Worm (Caenorhabditis elegans) whole organism, L2 larva: Measurements from ENCODE around the gene tag-325.

Experiments used
- F13H6.1 ChIP-seq: sonication (generic microtip); optimal IDR thresholded peaks from 2 replicates; lab custom pipeline; 2016; ENCODE audit warnings: missing genetic modification characterization, missing compliant biosample characterization
- aly-2 ChIP-seq: fragments of 150-350 bp; optimal IDR thresholded peaks from 2 replicates; lab custom pipeline; 2014; ENCODE audit warnings: missing biosample characterization, missing genetic modification characterization
- ama-1 ChIP-seq: fragments of 150-350 bp; optimal IDR thresholded peaks from 2 replicates; lab custom pipeline; 2018; ENCODE audit warnings: inconsistent platforms
- blmp-1 ChIP-seq: sonication (generic microtip); optimal IDR thresholded peaks from 2 replicates; lab custom pipeline; 2017; ENCODE audit warnings: missing genetic modification characterization, mild to moderate bottlenecking, missing compliant biosample characterization, antibody characterized with exemption, moderate library complexity; ENCODE audit not compliant: insufficient read depth
- elt-1 ChIP-seq: fragments of 150-350 bp; optimal IDR thresholded peaks from 2 replicates; lab custom pipeline; 2014; ENCODE audit warnings: missing biosample characterization, missing genetic modification characterization
- mab-5 ChIP-seq: fragments of 150-350 bp; optimal IDR thresholded peaks from 2 replicates; lab custom pipeline; 2014; ENCODE audit warnings: missing biosample characterization, missing genetic modification characterization
- nhr-11 ChIP-seq: fragments of 150-350 bp; optimal IDR thresholded peaks from 2 replicates; lab custom pipeline; 2014; ENCODE audit warnings: missing biosample characterization, missing genetic modification characterization
- nhr-237 ChIP-seq: fragments of 150-350 bp; optimal IDR thresholded peaks from 2 replicates; lab custom pipeline; 2014; ENCODE audit warnings: missing biosample characterization, missing genetic modification characterization
- nhr-25 ChIP-seq: fragments of 150-350 bp; sonication (generic microtip); optimal IDR thresholded peaks from 3 replicates; lab custom pipeline; 2014; ENCODE audit warnings: missing biosample characterization, missing genetic modification characterization
- skn-1 ChIP-seq: sonication (generic microtip); optimal IDR thresholded peaks from 2 replicates; lab custom pipeline; 2017; ENCODE audit warnings: missing biosample characterization, missing genetic modification characterization
- snpc-4 ChIP-seq: fragments of 150-350 bp; optimal IDR thresholded peaks from 2 replicates; lab custom pipeline; 2014; ENCODE audit warnings: missing biosample characterization, missing genetic modification characterization
- unc-62 ChIP-seq: fragments of 150-350 bp; optimal IDR thresholded peaks from 2 replicates; lab custom pipeline; 2014; ENCODE audit warnings: missing biosample characterization, missing genetic modification reagents, missing genetic modification characterization

ce11 chrIII:4765474-4765873 lies 31.2 kb upstream of the tag-325 start, which contains the start of gene B0393.5:
- no peak for TF ChIP-seq F13H6.1 (tag; lab: Kevin White, UChicago)
- TF ChIP-seq blmp-1 (tag; lab: Kevin White, UChicago), result no peak
- no peak for TF ChIP-seq snpc-4 (tag; lab: Kevin White, UChicago)
- TF ChIP-seq nhr-11, result no peak
- TF ChIP-seq aly-2 (tag; lab: Kevin White, UChicago), result no peak
- TF ChIP-seq ama-1 (lab: Kevin White, UChicago), result no peak
- no peak for TF ChIP-seq nhr-25 (tag; lab: Kevin White, UChicago)
- no peak for TF ChIP-seq unc-62 (GFP tag; lab: Kevin White, UChicago)
- TF ChIP-seq nhr-237 (tag; lab: Kevin White, UChicago), result no peak
- no peak for TF ChIP-seq elt-1
- no peak for TF ChIP-seq skn-1 (tag; lab: Kevin White, UChicago)
- TF ChIP-seq mab-5, result no peak
